Fruit fly (Drosophila melanogaster) whole organism, wandering third instar larva: ENCODE results near the gene CG15822.

ENCODE experiments used
- Abd-B ChIP-seq: fragments of >200 bp; optimal IDR thresholded peaks from 2 replicates; lab custom pipeline; 2017; ENCODE audit warnings: missing biosample characterization, missing genetic modification characterization
- CG32264 ChIP-seq: fragments of 200-800 bp; sonication (Bioruptor generic); optimal IDR thresholded peaks from 2 replicates; lab custom pipeline; 2016; ENCODE audit warnings: missing biosample characterization, missing genetic modification characterization
- Dfd ChIP-seq: fragments of >200 bp; optimal IDR thresholded peaks from 2 replicates; lab custom pipeline; 2017; ENCODE audit warnings: missing biosample characterization, missing genetic modification characterization
- Dif ChIP-seq: fragments of 200-275, 200-300 bp; sonication (Bioruptor generic); optimal IDR thresholded peaks from 2 replicates; lab custom pipeline; 2018; ENCODE audit warnings: missing biosample characterization, missing genetic modification characterization; ENCODE audit not compliant: partially characterized antibody
- HLH106 ChIP-seq: fragments of 200-800 bp; optimal IDR thresholded peaks from 3 replicates; lab custom pipeline; 2019; ENCODE audit warnings: missing biosample characterization, mild to moderate bottlenecking, missing genetic modification characterization, moderate library complexity
- Hnf4 ChIP-seq: fragments of 200-800 bp; sonication (Bioruptor generic); optimal IDR thresholded peaks from 2 replicates; lab custom pipeline; 2016; ENCODE audit warnings: missing biosample characterization, mild to moderate bottlenecking, missing genetic modification characterization
- Hr78 ChIP-seq: fragments of >200 bp; optimal IDR thresholded peaks from 2 replicates; lab custom pipeline; 2017; ENCODE audit warnings: missing biosample characterization, missing genetic modification characterization
- Hr83 ChIP-seq: fragments of 200-300 bp; sonication (Bioruptor generic); optimal IDR thresholded peaks from 2 replicates; lab custom pipeline; 2016; ENCODE audit warnings: missing biosample characterization, mild to moderate bottlenecking, missing genetic modification characterization, moderate library complexity; ENCODE audit not compliant: poor library complexity, severe bottlenecking
- Jra ChIP-seq: sonication (Bioruptor generic); optimal IDR thresholded peaks from 2 replicates; lab custom pipeline; 2016; ENCODE audit warnings: missing biosample characterization, missing genetic modification characterization
- Mio ChIP-seq: sonication (Bioruptor generic); optimal IDR thresholded peaks from 2 replicates; lab custom pipeline; 2016; ENCODE audit warnings: missing biosample characterization, missing genetic modification characterization
- Myc ChIP-seq: fragments of >200 bp; optimal IDR thresholded peaks from 2 replicates; lab custom pipeline; 2017
- N ChIP-seq: fragments of >200 bp; optimal IDR thresholded peaks from 2 replicates; lab custom pipeline; 2018; ENCODE audit warnings: missing biosample characterization, missing external identifiers, missing genetic modification characterization
- OdsH ChIP-seq: fragments of 200-800 bp; sonication (Bioruptor generic); optimal IDR thresholded peaks from 2 replicates; lab custom pipeline; 2016; ENCODE audit warnings: missing biosample characterization, mild to moderate bottlenecking, missing genetic modification characterization
- Rel ChIP-seq, 2 experiments: fragments of 200-800 bp; sonication (Bioruptor generic) in 1 of 2; optimal IDR thresholded peaks; 2 replicates in 1 of 2; 3 replicates in 1 of 2; lab custom pipeline; 2016 to 2019; ENCODE audit warnings: mild to moderate bottlenecking in 2 of 2, missing biosample characterization in 2 of 2, missing genetic modification characterization in 2 of 2, moderate library complexity in 1 of 2
- Vsx2 ChIP-seq: fragments of 200-300, 225-300 bp; sonication (Bioruptor generic); optimal IDR thresholded peaks from 2 replicates; lab custom pipeline; 2018; ENCODE audit warnings: missing biosample characterization, missing genetic modification characterization; ENCODE audit not compliant: partially characterized antibody
- br ChIP-seq: fragments of 200-800 bp; sonication (Bioruptor generic); optimal IDR thresholded peaks from 2 replicates; lab custom pipeline; 2016; ENCODE audit warnings: missing biosample characterization, missing genetic modification characterization
- brk ChIP-seq: fragments of 200-800 bp; sonication (Bioruptor generic); optimal IDR thresholded peaks from 2 replicates; lab custom pipeline; 2016; ENCODE audit warnings: missing biosample characterization, mild to moderate bottlenecking, missing genetic modification characterization
- dmrt93B ChIP-seq: fragments of 200-800 bp; sonication (Bioruptor generic); optimal IDR thresholded peaks from 2 replicates; lab custom pipeline; 2018; ENCODE audit warnings: missing biosample characterization, mild to moderate bottlenecking, missing genetic modification characterization
- dsf ChIP-seq: sonication (Bioruptor generic); optimal IDR thresholded peaks from 2 replicates; lab custom pipeline; 2016; ENCODE audit warnings: missing biosample characterization, missing genetic modification characterization, borderline replicate concordance
- ey ChIP-seq: fragments of 200-800 bp; sonication (Bioruptor generic); optimal IDR thresholded peaks from 2 replicates; lab custom pipeline; 2016; ENCODE audit warnings: missing biosample characterization, missing genetic modification characterization
- foxo ChIP-seq, 2 experiments: fragments of 200-800 bp; sonication (Bioruptor generic); optimal IDR thresholded peaks; 2 replicates in 1 of 2; 3 replicates in 1 of 2; lab custom pipeline; 2016 to 2017; ENCODE audit warnings: missing biosample characterization in 2 of 2, missing genetic modification characterization in 2 of 2
- fru ChIP-seq: fragments of 200-800 bp; sonication (Bioruptor generic); optimal IDR thresholded peaks from 3 replicates; lab custom pipeline; 2016; ENCODE audit warnings: missing biosample characterization, mild to moderate bottlenecking, missing genetic modification characterization
- h ChIP-seq: fragments of 200-800 bp; sonication (Bioruptor generic); optimal IDR thresholded peaks from 3 replicates; lab custom pipeline; 2016; ENCODE audit warnings: missing biosample characterization, mild to moderate bottlenecking, missing genetic modification characterization
- jim ChIP-seq: fragments of 175-275, 200-325 bp; sonication (Bioruptor generic); optimal IDR thresholded peaks from 2 replicates; lab custom pipeline; 2016; ENCODE audit warnings: missing biosample characterization, mild to moderate bottlenecking, missing genetic modification characterization
- pan ChIP-seq: fragments of >200 bp; optimal IDR thresholded peaks from 2 replicates; lab custom pipeline; 2017
- psq ChIP-seq: fragments of 200-800 bp; sonication (Bioruptor generic); optimal IDR thresholded peaks from 3 replicates; lab custom pipeline; 2017; ENCODE audit warnings: missing biosample characterization, mild to moderate bottlenecking, missing genetic modification characterization, moderate library complexity
- rgr ChIP-seq: fragments of 200-800 bp; sonication (Bioruptor generic); optimal IDR thresholded peaks from 3 replicates; lab custom pipeline; 2016; ENCODE audit warnings: missing biosample characterization, mild to moderate bottlenecking, missing genetic modification characterization
- sage ChIP-seq: fragments of 200-800 bp; sonication (Bioruptor generic); optimal IDR thresholded peaks from 2 replicates; lab custom pipeline; 2016; ENCODE audit warnings: missing biosample characterization, mild to moderate bottlenecking, missing genetic modification characterization
- sv ChIP-seq: fragments of 200-800 bp; sonication (Bioruptor generic); optimal IDR thresholded peaks from 3 replicates; lab custom pipeline; 2016; ENCODE audit warnings: missing biosample characterization, missing genetic modification characterization
- tai ChIP-seq: sonication (Bioruptor generic); optimal IDR thresholded peaks from 2 replicates; lab custom pipeline; 2016; ENCODE audit warnings: missing biosample characterization, missing genetic modification characterization
- usp ChIP-seq: fragments of >200 bp; optimal IDR thresholded peaks from 2 replicates; lab custom pipeline; 2017; ENCODE audit warnings: missing biosample characterization, missing genetic modification characterization

Gene CG15822

dm6 chr3L:2149664-2150063 lies 14.0 kb downstream of the CG15822 start:
- TF ChIP-seq Hnf4 (GFP tag; lab: Kevin White, UChicago) (no peak), jim (GFP tag; lab: Kevin White, UChicago) (no peak), Dfd (GFP tag; lab: Kevin White, UChicago) (no peak), OdsH (GFP tag; lab: Kevin White, UChicago) (no peak), rgr (GFP tag; lab: Kevin White, UChicago) (no peak), foxo (GFP tag; optimal IDR thresholded peaks at IDR 0.05; lab: Kevin White, UChicago) (no peak), psq (no peak), Abd-B (GFP tag; lab: Kevin White, UChicago) (no peak), CG32264 (GFP tag; lab: Kevin White, UChicago) (no peak), sage (GFP tag; lab: Kevin White, UChicago) (no peak), tai (no peak)

DNA sequence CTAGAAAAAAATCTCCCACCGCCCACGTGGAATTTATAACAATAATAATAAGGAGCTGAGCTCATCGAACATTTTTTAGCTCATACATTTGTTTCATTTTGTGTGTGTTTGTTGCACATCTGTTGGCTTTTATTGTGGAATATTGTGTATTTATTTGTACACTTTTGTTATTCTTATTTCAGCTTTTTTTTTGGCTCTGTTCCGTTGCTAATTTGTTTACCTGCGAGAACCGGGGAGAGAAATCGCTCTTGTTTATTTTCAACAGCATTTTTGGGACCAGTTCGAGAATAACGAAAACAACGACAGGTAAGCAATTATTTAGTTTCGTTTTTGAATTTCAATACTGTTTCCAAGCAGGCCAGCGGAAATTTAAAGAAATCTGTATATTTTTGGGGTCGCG lies 15.9 kb downstream of the CG15822 start:
- no peak for TF ChIP-seq psq
- TF ChIP-seq h, result peak; percentile 40

DNA sequence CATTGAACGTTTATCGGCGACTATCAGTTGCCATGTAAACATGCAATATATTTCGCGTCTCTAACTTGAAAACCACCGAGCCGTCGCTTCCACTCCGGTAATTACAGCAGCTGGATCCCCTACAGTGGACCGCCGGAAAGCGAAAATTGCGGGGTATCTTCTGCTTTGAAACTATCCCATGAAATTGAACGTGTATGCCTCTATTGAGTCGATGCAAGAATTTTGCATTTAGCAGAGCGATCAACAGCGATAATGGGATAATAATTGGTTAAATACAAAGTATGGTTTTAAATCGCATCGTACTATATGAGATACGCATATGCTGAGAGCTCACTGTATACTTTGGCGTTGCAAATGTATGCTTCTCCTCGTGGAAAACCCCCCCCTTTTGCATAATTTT lies 18.6 kb downstream of the CG15822 start:
- TF ChIP-seq Hr78 (GFP tag; lab: Kevin White, UChicago) (no peak), dmrt93B (GFP tag; lab: Kevin White, UChicago) (no peak), dsf (no peak), Myc (no peak), foxo (GFP tag; optimal IDR thresholded peaks at IDR 0.05; lab: Kevin White, UChicago) (no peak), Jra (no peak), Hnf4 (GFP tag; lab: Kevin White, UChicago) (no peak), jim (GFP tag; lab: Kevin White, UChicago) (no peak), pan (lab: Kevin White, UChicago) (no peak), fru (no peak), Hr83 (no peak), Dif (GFP tag; lab: Kevin White, UChicago) (no peak)

DNA sequence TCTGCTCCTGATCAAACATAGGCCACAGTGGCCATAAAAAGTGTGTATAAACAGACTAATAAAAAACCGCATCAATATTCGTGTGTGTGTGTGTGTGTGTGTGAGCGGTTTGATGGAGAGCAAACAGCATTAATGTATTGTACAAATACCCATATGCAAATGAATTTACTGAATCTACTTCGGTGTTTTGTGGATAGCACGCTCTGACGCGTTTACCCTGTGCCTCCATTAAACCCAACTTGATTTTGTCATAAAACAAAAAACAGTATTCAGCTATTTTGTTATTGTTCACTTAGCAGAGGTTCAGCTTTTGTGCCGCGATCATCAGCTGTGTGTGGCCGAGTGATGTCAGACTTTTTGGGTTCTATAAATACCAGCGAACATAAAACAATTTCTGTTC lies 19.3 kb downstream of the CG15822 start:
- no peak for TF ChIP-seq Jra
- TF ChIP-seq CG32264 (GFP tag; lab: Kevin White, UChicago), result no peak
- peak; percentile 6 for TF ChIP-seq rgr (GFP tag; lab: Kevin White, UChicago)
- TF ChIP-seq fru, result no peak

DNA sequence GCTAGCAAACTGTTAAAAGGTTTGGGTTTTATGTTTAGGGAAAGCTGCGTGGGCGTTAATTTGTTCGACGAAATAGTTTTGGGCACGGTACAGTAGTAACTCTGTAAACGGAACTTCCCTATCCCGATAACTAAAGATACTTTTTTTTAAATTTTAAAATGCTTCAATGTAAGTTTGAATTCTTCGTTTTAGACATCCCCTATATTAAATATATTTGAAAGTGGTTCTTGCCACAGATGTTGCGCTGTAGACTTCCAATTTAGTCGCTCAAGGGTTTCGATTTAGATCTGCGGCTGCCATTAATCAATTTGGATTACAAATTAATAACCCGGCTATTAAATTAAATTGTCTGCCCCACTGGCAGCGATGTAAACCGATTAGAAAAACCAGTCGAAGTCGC lies 21.2 kb downstream of the CG15822 start:
- TF ChIP-seq rgr (GFP tag; lab: Kevin White, UChicago) (no peak), Mio (GFP tag; lab: Kevin White, UChicago) (no peak), dmrt93B (GFP tag; lab: Kevin White, UChicago) (no peak), OdsH (GFP tag; lab: Kevin White, UChicago) (no peak), Rel (GFP tag; optimal IDR thresholded peaks at IDR 0.05; lab: Kevin White, UChicago) (no peak), Rel (tag; optimal IDR thresholded peaks at IDR 0.05; lab: Kevin White, UChicago) (no peak), Dfd (GFP tag; lab: Kevin White, UChicago) (no peak), CG32264 (GFP tag; lab: Kevin White, UChicago) (no peak), sv (GFP tag; lab: Kevin White, UChicago) (no peak), usp (no peak), Abd-B (GFP tag; lab: Kevin White, UChicago) (no peak), pan (lab: Kevin White, UChicago) (no peak), Vsx2 (GFP tag; lab: Kevin White, UChicago) (no peak), HLH106 (tag; lab: Kevin White, UChicago) (no peak), ey (GFP tag; lab: Kevin White, UChicago) (no peak), foxo (GFP tag; optimal IDR thresholded peaks at IDR 0.05; lab: Kevin White, UChicago) (no peak), sage (GFP tag; lab: Kevin White, UChicago) (no peak), Hnf4 (GFP tag; lab: Kevin White, UChicago) (no peak), fru (no peak), N (GFP tag; lab: Kevin White, UChicago) (no peak), h (no peak)

dm6 chr3L:2136419-2136818 lies 27.2 kb downstream of the CG15822 start:
- no peak for TF ChIP-seq Hnf4 (GFP tag; lab: Kevin White, UChicago)
- TF ChIP-seq Hr78 (GFP tag; lab: Kevin White, UChicago), result no peak
- no peak for TF ChIP-seq HLH106 (tag; lab: Kevin White, UChicago)
- TF ChIP-seq br (GFP tag; lab: Kevin White, UChicago), result no peak
- no peak for TF ChIP-seq brk
- TF ChIP-seq usp, result no peak
- TF ChIP-seq fru, result no peak
- TF ChIP-seq Hr83, result no peak
